Worm (Caenorhabditis elegans) whole organism, late embryonic: ENCODE measurements around the gene qua-1.

Source experiments
- C08G9.2 ChIP-seq: sonication (generic microtip); optimal IDR thresholded peaks from 2 replicates; lab custom pipeline; 2016; ENCODE audit warnings: mild to moderate bottlenecking, missing genetic modification characterization, moderate library complexity, missing compliant biosample characterization
- C38D4.7 ChIP-seq: fragments of 200-800 bp; sonication (Bioruptor generic); optimal IDR thresholded peaks from 2 replicates; lab custom pipeline; 2018; ENCODE audit warnings: mild to moderate bottlenecking, missing genetic modification characterization, moderate library complexity, missing compliant biosample characterization
- F13H6.1 ChIP-seq: sonication (generic microtip); optimal IDR thresholded peaks from 2 replicates; lab custom pipeline; 2016; ENCODE audit warnings: missing genetic modification characterization, missing compliant biosample characterization
- K09A11.1 ChIP-seq: sonication (generic microtip); optimal IDR thresholded peaks from 2 replicates; lab custom pipeline; 2017; ENCODE audit warnings: antibody characterized with exemption, mild to moderate bottlenecking, missing genetic modification characterization, missing compliant biosample characterization; ENCODE audit not compliant: insufficient read depth
- T23F11.4 ChIP-seq: fragments of 200-800 bp; sonication (Bioruptor generic); optimal IDR thresholded peaks from 2 replicates; lab custom pipeline; 2018; ENCODE audit warnings: mild to moderate bottlenecking, missing genetic modification characterization, missing compliant biosample characterization
- ama-1 ChIP-seq: fragments of 150-350 bp; optimal IDR thresholded peaks from 2 replicates; lab custom pipeline; 2014
- ceh-19 ChIP-seq: fragments of 200-800 bp; sonication (Bioruptor generic); optimal IDR thresholded peaks from 2 replicates; lab custom pipeline; 2018; ENCODE audit warnings: mild to moderate bottlenecking, missing genetic modification characterization, missing compliant biosample characterization
- ceh-2 ChIP-seq: sonication (generic microtip); optimal IDR thresholded peaks from 2 replicates; lab custom pipeline; 2016; ENCODE audit warnings: missing genotype, missing genetic modification characterization, missing compliant biosample characterization
- ceh-22 ChIP-seq: sonication (generic microtip); optimal IDR thresholded peaks from 2 replicates; lab custom pipeline; 2017; ENCODE audit warnings: missing biosample characterization, missing genetic modification characterization
- ceh-34 ChIP-seq: sonication (generic microtip); optimal IDR thresholded peaks from 2 replicates; lab custom pipeline; 2016; ENCODE audit warnings: mild to moderate bottlenecking, missing genetic modification characterization, missing compliant biosample characterization
- ceh-6 ChIP-seq: fragments of 200-800 bp; sonication (Bioruptor generic); optimal IDR thresholded peaks from 2 replicates; lab custom pipeline; 2018; ENCODE audit warnings: mild to moderate bottlenecking, missing genetic modification characterization, missing compliant biosample characterization
- ceh-9 ChIP-seq: sonication (generic microtip); optimal IDR thresholded peaks from 2 replicates; lab custom pipeline; 2016; ENCODE audit warnings: mild to moderate bottlenecking, missing genetic modification characterization, inconsistent platforms, missing compliant biosample characterization
- dmd-4 ChIP-seq: sonication (generic microtip); optimal IDR thresholded peaks from 2 replicates; lab custom pipeline; 2016; ENCODE audit warnings: borderline replicate concordance, missing genetic modification characterization, missing compliant biosample characterization
- dve-1 ChIP-seq: sonication (generic microtip); optimal IDR thresholded peaks from 2 replicates; lab custom pipeline; 2017; ENCODE audit warnings: antibody characterized with exemption, mild to moderate bottlenecking, missing genetic modification characterization, missing compliant biosample characterization
- fax-1 ChIP-seq: sonication (generic microtip); optimal IDR thresholded peaks from 2 replicates; lab custom pipeline; 2016; ENCODE audit warnings: missing genotype, missing genetic modification characterization, missing compliant biosample characterization
- fkh-10 ChIP-seq: fragments of 150-350 bp; optimal IDR thresholded peaks from 2 replicates; lab custom pipeline; 2014; ENCODE audit warnings: missing biosample characterization, missing genetic modification reagents, missing genetic modification characterization
- hlh-15 ChIP-seq: sonication (generic microtip); optimal IDR thresholded peaks from 2 replicates; lab custom pipeline; 2016; ENCODE audit warnings: missing genetic modification characterization, missing compliant biosample characterization
- hlh-30 ChIP-seq: sonication (generic microtip); optimal IDR thresholded peaks from 2 replicates; lab custom pipeline; 2017; ENCODE audit warnings: antibody characterized with exemption, missing genetic modification characterization, missing compliant biosample characterization; ENCODE audit not compliant: insufficient read depth
- lin-11 ChIP-seq: fragments of 200-800 bp; sonication (Bioruptor generic); optimal IDR thresholded peaks from 2 replicates; lab custom pipeline; 2018; ENCODE audit warnings: mild to moderate bottlenecking, missing genetic modification characterization, missing compliant biosample characterization
- nfya-1 ChIP-seq: sonication (generic microtip); optimal IDR thresholded peaks from 2 replicates; lab custom pipeline; 2017; ENCODE audit warnings: missing genetic modification characterization, mild to moderate bottlenecking, missing compliant biosample characterization, antibody characterized with exemption, moderate library complexity
- nhr-11 ChIP-seq: fragments of 150-350 bp; optimal IDR thresholded peaks from 2 replicates; lab custom pipeline; 2014; ENCODE audit warnings: missing biosample characterization, missing genetic modification characterization
- nhr-232 ChIP-seq: sonication (generic microtip); optimal IDR thresholded peaks from 2 replicates; lab custom pipeline; 2016; ENCODE audit warnings: missing genetic modification characterization, missing compliant biosample characterization
- npax-4 ChIP-seq: sonication (generic microtip); optimal IDR thresholded peaks from 2 replicates; lab custom pipeline; 2016; ENCODE audit warnings: missing genetic modification characterization, missing compliant biosample characterization
- pros-1 ChIP-seq: fragments of 150-350 bp; optimal IDR thresholded peaks from 2 replicates; lab custom pipeline; 2014; ENCODE audit warnings: missing biosample characterization, missing genetic modification reagents, missing genetic modification characterization
- sox-2 ChIP-seq: fragments of 200-800 bp; sonication (Bioruptor generic); IDR thresholded peaks from 2 replicates; pipeline ENCODE4 v1.3.6; 2022; ENCODE audit warnings: missing genetic modification reagents, missing genetic modification characterization, missing compliant biosample characterization
- tbx-2 ChIP-seq: sonication (generic microtip); optimal IDR thresholded peaks from 2 replicates; lab custom pipeline; 2016; ENCODE audit warnings: missing genetic modification characterization, missing compliant biosample characterization
- ttx-3 ChIP-seq: sonication (generic microtip); optimal IDR thresholded peaks from 2 replicates; lab custom pipeline; 2016; ENCODE audit warnings: missing genetic modification reagents, missing genetic modification characterization, missing compliant biosample characterization
- unc-42 ChIP-seq: sonication (generic microtip); optimal IDR thresholded peaks from 2 replicates; lab custom pipeline; 2016; ENCODE audit warnings: missing genotype, missing genetic modification characterization, missing compliant biosample characterization
- unc-86 ChIP-seq: sonication (generic microtip); optimal IDR thresholded peaks from 2 replicates; lab custom pipeline; 2016; ENCODE audit warnings: missing genetic modification characterization, missing compliant biosample characterization
- zip-5 ChIP-seq: sonication (generic microtip); optimal IDR thresholded peaks from 2 replicates; lab custom pipeline; 2016; ENCODE audit warnings: missing genetic modification characterization, missing compliant biosample characterization
- ztf-16 ChIP-seq: sonication (generic microtip); optimal IDR thresholded peaks from 2 replicates; lab custom pipeline; 2017; ENCODE audit warnings: missing genetic modification characterization, missing compliant biosample characterization

Gene qua-1

DNA sequence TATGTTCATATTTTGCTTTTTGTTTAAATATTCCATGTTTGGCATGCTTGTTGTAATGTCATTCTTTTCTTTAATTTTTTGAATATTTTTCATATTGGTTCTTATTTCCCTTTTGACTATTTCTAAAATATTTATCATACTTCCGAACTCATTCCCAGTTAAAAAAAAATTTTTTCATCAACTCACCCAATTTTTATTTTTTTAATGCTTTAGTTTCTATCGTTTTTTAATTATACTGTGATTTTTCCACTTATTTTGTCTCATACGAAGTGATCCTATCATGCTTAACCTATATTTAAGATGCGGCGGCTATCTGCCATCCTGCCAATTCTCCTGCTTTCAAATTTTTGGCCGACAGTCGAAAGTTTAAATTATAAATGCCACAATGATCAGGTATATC lies at the start of gene qua-1:
Gene qua-1, plus strand, starts transcription at position 301 of the 400 bp plus-strand sequence.
- TF ChIP-seq F13H6.1 (tag; lab: Kevin White, UChicago), result no peak
- no peak for TF ChIP-seq dmd-4 (tag; lab: Kevin White, UChicago)
- TF ChIP-seq T23F11.4 (GFP tag; lab: Kevin White, UChicago), result no peak
- TF ChIP-seq ama-1 (lab: Kevin White, UChicago), result no peak
- TF ChIP-seq hlh-15, result no peak
- no peak for TF ChIP-seq nfya-1 (tag; lab: Kevin White, UChicago)
- TF ChIP-seq K09A11.1 (tag; lab: Kevin White, UChicago), result no peak
- TF ChIP-seq zip-5 (tag; lab: Kevin White, UChicago), result no peak
- TF ChIP-seq ceh-9 (tag; lab: Kevin White, UChicago), result no peak
- TF ChIP-seq pros-1 (tag; lab: Kevin White, UChicago), result no peak
- TF ChIP-seq hlh-30 (tag; lab: Kevin White, UChicago), result no peak
- TF ChIP-seq sox-2 (GFP tag; lab: Robert Waterston, UW), result no peak
- no peak for TF ChIP-seq ttx-3 (tag; lab: Kevin White, UChicago)
- no peak for TF ChIP-seq C38D4.7
- no peak for TF ChIP-seq ceh-6 (GFP tag; lab: Kevin White, UChicago)
- TF ChIP-seq ztf-16 (tag; lab: Kevin White, UChicago), result no peak
- TF ChIP-seq lin-11 (tag; lab: Kevin White, UChicago), result no peak
- no peak for TF ChIP-seq fax-1
- TF ChIP-seq nhr-11, result no peak

DNA sequence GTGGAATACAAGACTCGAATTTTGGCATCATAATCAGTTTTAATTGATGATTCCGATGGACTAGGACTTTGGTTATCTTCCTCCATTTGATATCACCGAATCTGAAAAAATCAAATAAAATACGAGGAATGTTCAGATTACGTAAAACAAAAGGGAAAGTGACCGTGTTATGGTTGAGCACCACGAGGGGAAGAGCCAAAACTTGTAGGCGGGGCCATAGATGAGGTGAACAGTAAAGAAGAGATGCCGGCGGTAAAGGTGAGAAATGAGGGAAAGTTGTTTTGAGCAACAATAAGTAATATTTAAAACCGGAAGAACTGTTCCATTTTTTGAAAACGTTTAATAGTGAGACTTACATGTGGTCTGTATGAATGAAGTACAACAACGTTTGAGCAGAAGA lies 48.7 kb upstream of the qua-1 start, which contains the start of gene F10B5.3:
Gene F10B5.3, minus strand, starts transcription at position 101 of the 400 bp plus-strand sequence.
- TF ChIP-seq ceh-22 (tag; lab: Kevin White, UChicago), result no peak

DNA sequence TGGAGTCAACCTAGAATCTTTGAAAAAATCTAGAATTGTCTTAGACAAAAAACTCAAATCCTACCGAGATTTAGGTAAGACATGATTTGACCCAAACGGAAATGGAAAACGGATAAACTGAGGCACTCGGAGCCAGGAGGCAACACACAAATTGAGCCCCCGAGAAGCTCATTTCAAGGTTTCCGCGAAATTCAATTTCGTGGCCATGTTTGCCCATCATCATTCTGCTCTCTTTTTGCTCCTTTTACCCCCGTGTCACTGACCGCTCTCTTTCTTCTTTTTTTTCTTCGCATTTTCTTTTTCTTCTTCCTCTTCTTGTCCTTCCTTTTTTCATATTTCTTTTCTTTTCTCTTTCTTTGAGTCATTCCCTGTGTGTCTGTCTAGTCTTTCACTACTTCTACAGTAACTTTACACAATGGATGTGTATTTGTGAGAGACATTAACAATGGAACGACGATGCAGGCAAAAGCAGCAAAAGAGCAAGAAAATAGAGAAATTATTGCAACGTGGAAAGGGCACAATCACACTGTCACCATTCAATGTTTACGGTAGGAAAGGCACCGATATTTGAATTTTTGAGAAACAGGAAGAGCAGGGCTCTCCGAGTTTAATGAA lies 45.8 kb upstream of the qua-1 start:
- no peak for TF ChIP-seq fkh-10 (GFP tag; lab: Kevin White, UChicago)
- peak; percentile 92 for TF ChIP-seq unc-42

DNA sequence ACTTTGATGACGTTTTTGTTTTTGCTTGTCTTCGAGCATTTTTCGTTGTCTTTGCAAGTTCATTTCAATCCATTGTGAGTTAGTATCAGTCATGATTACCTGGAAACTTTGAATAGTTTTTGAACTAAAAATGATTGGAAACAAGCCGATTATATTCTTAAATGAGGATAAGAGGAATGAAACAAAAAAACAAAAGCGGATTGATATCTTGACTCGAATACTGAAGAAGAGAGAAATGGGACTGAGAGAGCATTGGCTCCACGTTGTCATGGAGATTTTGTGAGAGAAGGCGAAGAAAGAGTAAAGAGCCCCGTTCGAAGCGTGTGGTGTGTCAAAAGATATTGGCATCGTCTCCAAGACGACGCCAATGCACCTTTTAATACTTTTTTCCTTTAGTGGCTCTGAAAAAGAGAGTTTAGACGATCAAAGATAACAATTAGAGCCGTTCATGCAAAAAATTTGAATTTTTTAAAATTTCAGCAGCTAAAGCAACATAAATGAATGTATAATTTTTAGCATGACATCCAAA lies 41.7 kb upstream of the qua-1 start, which contains the start of the genes tub-1 and tmem-138:
Gene tub-1, minus strand, starts transcription at position 101 of the 529 bp plus-strand sequence.
Gene tmem-138, plus strand, starts transcription at position 479 of the 529 bp plus-strand sequence.
- TF ChIP-seq ztf-16 (tag; lab: Kevin White, UChicago) (no peak), K09A11.1 (tag; lab: Kevin White, UChicago) (no peak), tbx-2 (no peak), pros-1 (tag; lab: Kevin White, UChicago) (no peak), dve-1 (no peak), npax-4 (tag; lab: Kevin White, UChicago) (no peak), ceh-9 (tag; lab: Kevin White, UChicago) (no peak), ama-1 (lab: Kevin White, UChicago) (no peak), ceh-22 (tag; lab: Kevin White, UChicago) (no peak), ceh-19 (no peak), nhr-232 (tag; lab: Kevin White, UChicago) (no peak)

DNA sequence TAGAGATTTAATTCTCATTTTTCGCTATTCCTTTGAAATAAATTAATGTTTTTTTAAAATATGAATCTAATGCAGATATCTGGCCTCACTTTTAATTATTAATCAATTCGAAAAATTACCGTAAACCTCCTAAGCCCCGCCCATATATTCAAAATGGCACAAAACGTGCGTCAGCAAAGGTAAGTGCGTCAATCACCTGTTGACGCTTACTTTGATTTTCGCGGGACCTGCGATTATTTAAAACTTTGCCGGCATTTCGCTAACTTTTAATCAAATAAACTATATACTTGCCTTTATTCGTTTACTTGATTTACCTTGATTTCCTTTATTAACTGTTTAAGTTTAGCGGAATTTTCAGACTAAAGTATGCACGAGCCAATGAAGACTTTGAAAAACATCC lies 40.6 kb upstream of the qua-1 start, which contains the start of gene pch-2:
Gene pch-2, plus strand, starts transcription at position 359 of the 400 bp plus-strand sequence.
- TF ChIP-seq ceh-34 (tag; lab: Kevin White, UChicago) (no peak), unc-42 (peak; percentile 2), nfya-1 (tag; lab: Kevin White, UChicago) (peak; percentile 11)
- TF ChIP-seq, all 69 proteins: peak for 2

DNA sequence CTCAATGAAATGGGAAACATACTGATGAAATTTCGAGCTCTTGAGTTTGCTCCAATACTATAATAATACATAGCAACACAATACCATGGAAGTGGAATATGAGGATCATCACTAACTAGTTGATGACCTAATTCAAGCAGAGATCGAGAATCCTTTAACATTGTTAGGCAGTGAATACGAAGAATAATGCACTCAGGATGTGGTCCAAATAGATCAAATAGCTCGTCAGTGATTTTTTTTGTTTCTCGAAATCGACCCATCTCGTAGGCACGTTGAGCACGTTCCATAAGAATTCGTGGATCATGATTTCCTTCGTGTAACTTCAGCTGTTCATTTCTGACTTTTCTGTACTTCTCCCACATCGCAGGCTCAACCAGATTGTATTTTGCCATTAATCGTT lies 37.7 kb upstream of the qua-1 start:
- no peak for TF ChIP-seq ceh-2 (tag; lab: Kevin White, UChicago)
- no peak for TF ChIP-seq unc-86 (tag; lab: Kevin White, UChicago)
- no peak for TF ChIP-seq C08G9.2
- TF ChIP-seq, all 69 proteins: peak for 0
